Fruit fly (Drosophila melanogaster) whole organism, wandering third instar larva: Measurements from ENCODE around the gene CG10702.

Experiments used
- Abd-B ChIP-seq: fragments of >200 bp; optimal IDR thresholded peaks from 2 replicates; lab custom pipeline; 2017; ENCODE audit warnings: missing biosample characterization, missing genetic modification characterization
- CG32264 ChIP-seq: fragments of 200-800 bp; sonication (Bioruptor generic); optimal IDR thresholded peaks from 2 replicates; lab custom pipeline; 2016; ENCODE audit warnings: missing biosample characterization, missing genetic modification characterization
- CG9705 ChIP-seq: fragments of 200-800 bp; sonication (Bioruptor generic); optimal IDR thresholded peaks from 2 replicates; lab custom pipeline; 2018; ENCODE audit warnings: missing biosample characterization, mild to moderate bottlenecking, missing genetic modification characterization
- CrebA ChIP-seq: fragments of 200-800 bp; sonication (Bioruptor generic); optimal IDR thresholded peaks from 2 replicates; lab custom pipeline; 2016; ENCODE audit warnings: missing biosample characterization, mild to moderate bottlenecking, missing genetic modification characterization, borderline replicate concordance
- Dfd ChIP-seq: fragments of >200 bp; optimal IDR thresholded peaks from 2 replicates; lab custom pipeline; 2017; ENCODE audit warnings: missing biosample characterization, missing genetic modification characterization
- Dif ChIP-seq: fragments of 200-275, 200-300 bp; sonication (Bioruptor generic); optimal IDR thresholded peaks from 2 replicates; lab custom pipeline; 2018; ENCODE audit warnings: missing biosample characterization, missing genetic modification characterization; ENCODE audit not compliant: partially characterized antibody
- GATAd ChIP-seq: sonication (Bioruptor generic); optimal IDR thresholded peaks from 2 replicates; lab custom pipeline; 2016; ENCODE audit warnings: missing biosample characterization, missing genetic modification characterization
- HLH106 ChIP-seq: fragments of 200-800 bp; optimal IDR thresholded peaks from 3 replicates; lab custom pipeline; 2019; ENCODE audit warnings: missing biosample characterization, mild to moderate bottlenecking, missing genetic modification characterization, moderate library complexity
- Hnf4 ChIP-seq: fragments of 200-800 bp; sonication (Bioruptor generic); optimal IDR thresholded peaks from 2 replicates; lab custom pipeline; 2016; ENCODE audit warnings: missing biosample characterization, mild to moderate bottlenecking, missing genetic modification characterization
- Hr78 ChIP-seq: fragments of >200 bp; optimal IDR thresholded peaks from 2 replicates; lab custom pipeline; 2017; ENCODE audit warnings: missing biosample characterization, missing genetic modification characterization
- Hr83 ChIP-seq: fragments of 200-300 bp; sonication (Bioruptor generic); optimal IDR thresholded peaks from 2 replicates; lab custom pipeline; 2016; ENCODE audit warnings: missing biosample characterization, mild to moderate bottlenecking, missing genetic modification characterization, moderate library complexity; ENCODE audit not compliant: poor library complexity, severe bottlenecking
- Jra ChIP-seq: sonication (Bioruptor generic); optimal IDR thresholded peaks from 2 replicates; lab custom pipeline; 2016; ENCODE audit warnings: missing biosample characterization, missing genetic modification characterization
- Mio ChIP-seq: sonication (Bioruptor generic); optimal IDR thresholded peaks from 2 replicates; lab custom pipeline; 2016; ENCODE audit warnings: missing biosample characterization, missing genetic modification characterization
- Myc ChIP-seq: fragments of >200 bp; optimal IDR thresholded peaks from 2 replicates; lab custom pipeline; 2017
- N ChIP-seq: fragments of >200 bp; optimal IDR thresholded peaks from 2 replicates; lab custom pipeline; 2018; ENCODE audit warnings: missing biosample characterization, missing external identifiers, missing genetic modification characterization
- OdsH ChIP-seq: fragments of 200-800 bp; sonication (Bioruptor generic); optimal IDR thresholded peaks from 2 replicates; lab custom pipeline; 2016; ENCODE audit warnings: missing biosample characterization, mild to moderate bottlenecking, missing genetic modification characterization
- Rel ChIP-seq, 2 experiments: fragments of 200-800 bp; sonication (Bioruptor generic) in 1 of 2; optimal IDR thresholded peaks; 2 replicates in 1 of 2; 3 replicates in 1 of 2; lab custom pipeline; 2016 to 2019; ENCODE audit warnings: mild to moderate bottlenecking in 2 of 2, missing biosample characterization in 2 of 2, missing genetic modification characterization in 2 of 2, moderate library complexity in 1 of 2
- Sp1 ChIP-seq: fragments of 200-800 bp; sonication (Bioruptor generic); optimal IDR thresholded peaks from 3 replicates; lab custom pipeline; 2019; ENCODE audit warnings: missing biosample characterization, mild to moderate bottlenecking, missing genetic modification characterization, moderate library complexity
- Vsx2 ChIP-seq: fragments of 200-300, 225-300 bp; sonication (Bioruptor generic); optimal IDR thresholded peaks from 2 replicates; lab custom pipeline; 2018; ENCODE audit warnings: missing biosample characterization, missing genetic modification characterization; ENCODE audit not compliant: partially characterized antibody
- br ChIP-seq: fragments of 200-800 bp; sonication (Bioruptor generic); optimal IDR thresholded peaks from 2 replicates; lab custom pipeline; 2016; ENCODE audit warnings: missing biosample characterization, missing genetic modification characterization
- brk ChIP-seq: fragments of 200-800 bp; sonication (Bioruptor generic); optimal IDR thresholded peaks from 2 replicates; lab custom pipeline; 2016; ENCODE audit warnings: missing biosample characterization, mild to moderate bottlenecking, missing genetic modification characterization
- dl ChIP-seq, 2 experiments: fragments of 175-275, 200-275 bp in 1 of 2; fragments of 200-275 bp in 1 of 2; sonication (Bioruptor generic); optimal IDR thresholded peaks; lab custom pipeline; 2018; ENCODE audit warnings: mild to moderate bottlenecking in 2 of 2, missing biosample characterization in 2 of 2, missing genetic modification characterization in 2 of 2, moderate library complexity in 2 of 2; ENCODE audit not compliant: partially characterized antibody in 2 of 2, insufficient read depth in 1 of 2
- dmrt93B ChIP-seq: fragments of 200-800 bp; sonication (Bioruptor generic); optimal IDR thresholded peaks from 2 replicates; lab custom pipeline; 2018; ENCODE audit warnings: missing biosample characterization, mild to moderate bottlenecking, missing genetic modification characterization
- dsf ChIP-seq: sonication (Bioruptor generic); optimal IDR thresholded peaks from 2 replicates; lab custom pipeline; 2016; ENCODE audit warnings: missing biosample characterization, missing genetic modification characterization, borderline replicate concordance
- ey ChIP-seq: fragments of 200-800 bp; sonication (Bioruptor generic); optimal IDR thresholded peaks from 2 replicates; lab custom pipeline; 2016; ENCODE audit warnings: missing biosample characterization, missing genetic modification characterization
- foxo ChIP-seq, 2 experiments: fragments of 200-800 bp; sonication (Bioruptor generic); optimal IDR thresholded peaks; 2 replicates in 1 of 2; 3 replicates in 1 of 2; lab custom pipeline; 2016 to 2017; ENCODE audit warnings: missing biosample characterization in 2 of 2, missing genetic modification characterization in 2 of 2
- fru ChIP-seq: fragments of 200-800 bp; sonication (Bioruptor generic); optimal IDR thresholded peaks from 3 replicates; lab custom pipeline; 2016; ENCODE audit warnings: missing biosample characterization, mild to moderate bottlenecking, missing genetic modification characterization
- h ChIP-seq: fragments of 200-800 bp; sonication (Bioruptor generic); optimal IDR thresholded peaks from 3 replicates; lab custom pipeline; 2016; ENCODE audit warnings: missing biosample characterization, mild to moderate bottlenecking, missing genetic modification characterization
- jim ChIP-seq: fragments of 175-275, 200-325 bp; sonication (Bioruptor generic); optimal IDR thresholded peaks from 2 replicates; lab custom pipeline; 2016; ENCODE audit warnings: missing biosample characterization, mild to moderate bottlenecking, missing genetic modification characterization
- lola ChIP-seq: fragments of >200 bp; optimal IDR thresholded peaks from 2 replicates; lab custom pipeline; 2017; ENCODE audit warnings: missing biosample characterization, missing genetic modification characterization
- pan ChIP-seq: fragments of >200 bp; optimal IDR thresholded peaks from 2 replicates; lab custom pipeline; 2017
- psq ChIP-seq: fragments of 200-800 bp; sonication (Bioruptor generic); optimal IDR thresholded peaks from 3 replicates; lab custom pipeline; 2017; ENCODE audit warnings: missing biosample characterization, mild to moderate bottlenecking, missing genetic modification characterization, moderate library complexity
- rgr ChIP-seq: fragments of 200-800 bp; sonication (Bioruptor generic); optimal IDR thresholded peaks from 3 replicates; lab custom pipeline; 2016; ENCODE audit warnings: missing biosample characterization, mild to moderate bottlenecking, missing genetic modification characterization
- sage ChIP-seq: fragments of 200-800 bp; sonication (Bioruptor generic); optimal IDR thresholded peaks from 2 replicates; lab custom pipeline; 2016; ENCODE audit warnings: missing biosample characterization, mild to moderate bottlenecking, missing genetic modification characterization
- sv ChIP-seq: fragments of 200-800 bp; sonication (Bioruptor generic); optimal IDR thresholded peaks from 3 replicates; lab custom pipeline; 2016; ENCODE audit warnings: missing biosample characterization, missing genetic modification characterization
- tai ChIP-seq: sonication (Bioruptor generic); optimal IDR thresholded peaks from 2 replicates; lab custom pipeline; 2016; ENCODE audit warnings: missing biosample characterization, missing genetic modification characterization
- usp ChIP-seq: fragments of >200 bp; optimal IDR thresholded peaks from 2 replicates; lab custom pipeline; 2017; ENCODE audit warnings: missing biosample characterization, missing genetic modification characterization
- woc ChIP-seq: sonication (Bioruptor generic); optimal IDR thresholded peaks from 2 replicates; lab custom pipeline; 2016; ENCODE audit warnings: missing biosample characterization, mild to moderate bottlenecking, missing genetic modification characterization

Gene CG10702

DNA sequence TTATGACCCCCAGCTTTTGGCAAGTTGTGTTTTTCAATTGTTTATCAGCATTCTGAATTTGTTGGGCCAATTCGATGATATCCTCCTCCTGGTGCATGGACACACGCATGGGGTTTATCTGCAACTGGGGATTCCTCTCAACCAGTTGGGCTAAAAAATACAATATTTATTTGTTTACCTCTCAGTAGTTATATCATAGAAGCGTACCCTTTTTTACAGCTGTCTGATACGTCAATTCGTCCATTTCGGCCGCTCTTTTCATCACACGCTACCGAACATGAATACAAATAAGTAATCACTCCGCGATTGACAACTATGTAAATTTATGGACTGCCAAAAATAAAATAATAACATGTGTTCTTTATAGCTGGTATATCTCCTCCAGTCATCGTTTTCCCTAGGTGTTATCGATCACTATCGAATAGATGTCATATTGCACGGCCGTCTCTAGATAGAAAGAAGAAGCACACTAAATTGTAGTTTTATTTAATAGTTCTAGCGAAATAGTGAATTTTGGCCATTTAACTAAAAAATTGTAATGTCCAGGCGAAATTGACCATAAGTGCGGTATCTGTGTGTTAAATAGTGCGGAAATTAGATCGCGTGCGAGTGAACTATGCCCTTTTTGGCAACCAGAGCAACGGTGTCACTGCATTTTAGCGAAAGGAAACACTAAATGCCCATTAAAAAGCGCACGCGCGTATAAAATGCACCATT is 35.3 kb downstream of the CG10702 start, which contains the start of the genes mib2 and CG31800 (continued):
- peak; percentile 18 for TF ChIP-seq rgr
- TF ChIP-seq pan (lab: Kevin White, UChicago): no peak

DNA sequence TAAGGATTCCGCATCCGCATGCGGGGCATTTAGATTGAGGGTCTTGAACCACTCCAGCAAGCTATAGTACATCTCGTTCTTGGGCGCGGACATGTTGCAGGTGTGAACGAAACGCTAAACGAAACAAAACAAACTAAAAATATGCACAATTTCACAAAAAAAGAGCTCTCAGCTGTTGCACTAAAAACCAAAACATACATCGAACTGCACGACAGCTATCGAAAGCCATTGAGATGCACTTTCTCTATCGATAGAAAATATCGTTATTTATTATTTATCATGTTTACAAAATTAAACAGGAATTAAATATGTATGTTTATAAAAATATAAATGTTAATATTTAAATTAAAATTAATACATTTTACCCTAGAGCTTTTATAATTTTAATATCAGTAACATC is 36.4 kb downstream of the CG10702 start, which contains the start of gene hook:
Gene hook, minus strand, starts transcription at position 211 of the 400 bp plus-strand sequence.
- TF ChIP-seq sage (GFP tag; lab: Kevin White, UChicago): peak; percentile 23
- no peak for TF ChIP-seq N (GFP tag; lab: Kevin White, UChicago)
- no peak for TF ChIP-seq CG9705 (GFP tag; lab: Kevin White, UChicago)
- TF ChIP-seq, all 38 proteins: peak for 1

- TF ChIP-seq Dfd (GFP tag; lab: Kevin White, UChicago) (peak; percentile 89), Jra (GFP tag; lab: Kevin White, UChicago) (no peak), sage (GFP tag; lab: Kevin White, UChicago) (no peak), Rel (GFP tag; optimal IDR thresholded peaks at IDR 0.05; lab: Kevin White, UChicago) (no peak), Rel (tag; optimal IDR thresholded peaks at IDR 0.05; lab: Kevin White, UChicago) (no peak), Vsx2 (no peak), h (GFP tag; lab: Kevin White, UChicago) (no peak), Hr78 (no peak)
Observed at dm6 chr2L:19027246-19027886, 42.3 kb downstream of the CG10702 start, which contains the start of gene Sidpn. Sidpn (plus strand) TSS chr2L:19027710.

DNA sequence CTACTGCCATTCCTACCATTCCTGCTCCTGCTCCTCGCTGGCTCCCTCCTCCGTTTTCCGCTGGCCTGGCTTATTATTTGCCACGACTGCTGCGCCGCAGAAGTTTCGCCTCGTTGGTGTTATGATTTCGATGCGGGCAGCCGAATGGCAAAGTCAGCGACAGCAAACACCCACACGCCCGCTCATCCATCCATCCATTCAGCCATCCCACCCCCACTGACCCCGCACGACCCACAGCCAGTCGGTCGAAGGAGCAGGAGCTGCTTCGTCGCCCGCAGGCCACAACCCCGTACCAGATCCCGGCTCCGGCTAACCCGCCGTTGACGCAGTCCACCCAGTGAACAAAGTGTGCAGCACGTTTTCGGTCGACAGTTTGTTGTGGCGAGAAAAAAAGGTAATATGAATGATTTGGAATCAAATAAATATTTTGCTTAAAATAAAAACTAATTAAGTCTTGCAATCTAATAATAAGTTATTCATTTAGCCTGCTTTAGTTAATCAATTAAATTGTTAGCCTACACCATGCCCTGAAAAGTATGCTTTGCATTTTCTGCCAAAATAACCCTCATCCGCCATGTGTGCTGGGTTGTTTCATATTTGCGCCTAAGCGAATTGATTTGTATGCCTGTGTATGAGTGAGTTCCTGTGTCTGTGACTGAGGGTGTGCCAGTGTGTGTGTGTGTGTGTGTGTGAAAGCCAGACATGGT is 43.0 kb downstream of the CG10702 start:
- TF ChIP-seq Mio (GFP tag; lab: Kevin White, UChicago) (no peak), CG32264 (GFP tag; lab: Kevin White, UChicago) (no peak), usp (GFP tag; lab: Kevin White, UChicago) (no peak), Vsx2 (no peak), OdsH (peak; percentile 38), Hr78 (no peak), tai (no peak), woc (GFP tag; lab: Kevin White, UChicago) (no peak), psq (GFP tag; lab: Kevin White, UChicago) (peak; percentile 20), GATAd (no peak), sage (GFP tag; lab: Kevin White, UChicago) (no peak), brk (GFP tag; lab: Kevin White, UChicago) (no peak), rgr (peak; percentile 13), h (GFP tag; lab: Kevin White, UChicago) (peak; percentile 37), Hnf4 (GFP tag; lab: Kevin White, UChicago) (no peak), foxo (GFP tag; optimal IDR thresholded peaks at IDR 0.05; lab: Kevin White, UChicago) (peak in 1 of 2 experiments; percentile 57), lola (GFP tag; lab: Kevin White, UChicago) (no peak), Dif (GFP tag; lab: Kevin White, UChicago) (no peak), pan (lab: Kevin White, UChicago) (no peak), Rel (GFP tag; optimal IDR thresholded peaks at IDR 0.05; lab: Kevin White, UChicago) (no peak), Rel (tag; optimal IDR thresholded peaks at IDR 0.05; lab: Kevin White, UChicago) (no peak), dmrt93B (GFP tag; lab: Kevin White, UChicago) (peak; percentile 26), ey (peak; percentile 50), dsf (GFP tag; lab: Kevin White, UChicago) (no peak), Hr83 (no peak), dl (GFP tag; optimal IDR thresholded peaks at IDR 0.05; lab: Kevin White, UChicago; ENCODE audit: insufficient read depth in 1 of 2, partially characterized antibody in 2 of 2) (no peak), sv (GFP tag; lab: Kevin White, UChicago) (no peak), HLH106 (tag; lab: Kevin White, UChicago) (peak; percentile 60), Sp1 (GFP tag; lab: Kevin White, UChicago) (peak; percentile 67), CrebA (GFP tag; lab: Kevin White, UChicago) (no peak), N (GFP tag; lab: Kevin White, UChicago) (no peak), Dfd (GFP tag; lab: Kevin White, UChicago) (no peak), br (GFP tag; lab: Kevin White, UChicago) (peak; percentile 20), CG9705 (GFP tag; lab: Kevin White, UChicago) (peak; percentile 33), fru (GFP tag; lab: Kevin White, UChicago) (peak; percentile 48), Myc (no peak), Jra (GFP tag; lab: Kevin White, UChicago) (no peak), jim (GFP tag; lab: Kevin White, UChicago) (no peak), Abd-B (GFP tag; lab: Kevin White, UChicago) (no peak)
